Fruit fly (Drosophila melanogaster): ENCODE results near the gene CG13010.

Gene CG13010

dm6 chrX:16683765-16684164, 5.0 kb upstream of the CG13010 start, which contains the start of gene Axs (continued):
- no peak for TF ChIP-seq C15 (GFP tag; IDR thresholded peaks at IDR 0.05)
- no peak for TF ChIP-seq CG30431 (GFP tag; optimal IDR thresholded peaks at IDR 0.05)
- TF ChIP-seq dysf (GFP tag; IDR thresholded peaks at IDR 0.05), result no peak
- TF ChIP-seq schlank (tag; optimal IDR thresholded peaks at IDR 0.05), result no peak
- no peak for TF ChIP-seq exex (tag; optimal IDR thresholded peaks at IDR 0.05)
- peak; percentile 64 for TF ChIP-seq unc-4 (GFP tag; IDR thresholded peaks at IDR 0.05; ENCODE audit: partially characterized antibody)
- no peak for TF ChIP-seq CG7745 (tag; optimal IDR thresholded peaks at IDR 0.05)
- TF ChIP-seq da (GFP tag; optimal IDR thresholded peaks at IDR 0.05), result no peak
- TF ChIP-seq sd (tag; optimal IDR thresholded peaks at IDR 0.05), result peak; percentile 18
- TF ChIP-seq CG12299 (tag; optimal IDR thresholded peaks at IDR 0.05), result no peak
- TF ChIP-seq repo (GFP tag; optimal IDR thresholded peaks at IDR 0.05), result no peak
- no peak for TF ChIP-seq HLH3B (GFP tag; IDR thresholded peaks at IDR 0.05)
- no peak for TF ChIP-seq kah (GFP tag; optimal IDR thresholded peaks at IDR 0.05)
- no peak for TF ChIP-seq disco-r (GFP tag; optimal IDR thresholded peaks at IDR 0.05)
- no peak for TF ChIP-seq Dip2 (GFP tag; IDR thresholded peaks at IDR 0.05)
- TF ChIP-seq pb (GFP tag; optimal IDR thresholded peaks at IDR 0.05), result peak; percentile 37
- TF ChIP-seq Abd-B (GFP tag; optimal IDR thresholded peaks at IDR 0.05), result peak; percentile 4
- TF ChIP-seq hkb (optimal IDR thresholded peaks at IDR 0.05), result no peak
- no peak for TF ChIP-seq hkb (GFP tag; IDR thresholded peaks at IDR 0.05)
- TF ChIP-seq Med (GFP tag), result peak; percentile 89
- no peak for TF ChIP-seq CG1647 (GFP tag; optimal IDR thresholded peaks at IDR 0.05)
- TF ChIP-seq Six4 (GFP tag; optimal IDR thresholded peaks at IDR 0.05), result no peak
- TF ChIP-seq gfzf (GFP tag; optimal IDR thresholded peaks at IDR 0.05), result peak; percentile 36
- TF ChIP-seq scrt (GFP tag; optimal IDR thresholded peaks at IDR 0.05), result peak; percentile 69
- peak; percentile 13 for TF ChIP-seq cg (GFP tag; optimal IDR thresholded peaks at IDR 0.05)
- no peak for TF ChIP-seq CG4617 (GFP tag; optimal IDR thresholded peaks at IDR 0.05; ENCODE audit: borderline replicate concordance)

DNA sequence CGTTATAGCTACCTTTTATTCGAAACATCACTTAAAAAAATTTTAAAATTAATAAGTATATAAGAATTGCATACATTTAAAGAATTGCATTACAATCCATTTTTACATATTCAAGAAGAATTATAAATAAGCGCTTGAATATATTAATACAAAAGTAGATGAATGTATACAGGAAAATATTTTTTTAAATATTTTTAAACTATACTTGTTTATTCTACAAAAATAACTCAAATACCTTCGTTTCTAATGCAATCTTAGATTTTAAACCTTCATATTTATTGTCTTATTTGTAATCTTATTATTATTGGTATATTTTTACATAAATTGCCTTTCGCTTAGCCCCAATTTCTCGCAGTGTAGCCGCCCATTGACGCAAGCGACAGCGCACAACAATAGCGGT, 1.6 kb downstream of the CG13010 start:
- TF ChIP-seq CG1792 (GFP tag; optimal IDR thresholded peaks at IDR 0.05) (no peak), CG11398 (GFP tag; optimal IDR thresholded peaks at IDR 0.05) (no peak), bsh (GFP tag; optimal IDR thresholded peaks at IDR 0.05) (no peak), CG14710 (tag; optimal IDR thresholded peaks at IDR 0.05) (no peak), her (GFP tag; optimal IDR thresholded peaks at IDR 0.05) (no peak), ro (GFP tag; IDR thresholded peaks at IDR 0.05) (no peak), jing (GFP tag; optimal IDR thresholded peaks at IDR 0.05) (no peak), CG11504 (tag; optimal IDR thresholded peaks at IDR 0.05) (peak; percentile 32), Meics (GFP tag; optimal IDR thresholded peaks at IDR 0.05) (no peak), phol (tag; optimal IDR thresholded peaks at IDR 0.05) (peak; percentile 6), grau (tag; optimal IDR thresholded peaks at IDR 0.05) (peak; percentile 20), Pdp1 (GFP tag; optimal IDR thresholded peaks at IDR 0.05) (no peak), fd96Cb (tag; optimal IDR thresholded peaks at IDR 0.05) (no peak), slbo (GFP tag; IDR thresholded peaks at IDR 0.05) (peak; percentile 30; the same call in 1 of the 2 replicates), Hr51 (GFP tag; optimal IDR thresholded peaks at IDR 0.05) (peak in 1 of 2 experiments; percentile 29), Oli (tag; optimal IDR thresholded peaks at IDR 0.05) (peak; percentile 2), CG32532 (GFP tag; IDR thresholded peaks at IDR 0.05) (0 out of 2 replicates have a peak, but pooled peaks have one; percentile 13), gro (GFP tag; optimal IDR thresholded peaks at IDR 0.05) (no peak), CG18262 (tag; optimal IDR thresholded peaks at IDR 0.05) (peak; percentile 16), C15 (GFP tag; IDR thresholded peaks at IDR 0.05) (no peak), gsb (GFP tag; IDR thresholded peaks at IDR 0.05) (no peak), CG16863 (GFP tag; optimal IDR thresholded peaks at IDR 0.05) (no peak), CG7839 (tag; optimal IDR thresholded peaks at IDR 0.05) (peak; percentile 12), CG2712 (tag; optimal IDR thresholded peaks at IDR 0.05) (peak; percentile 13), PHDP (tag; optimal IDR thresholded peaks at IDR 0.05) (peak; percentile 20), Med (GFP tag) (no peak), Hr39 (optimal IDR thresholded peaks at IDR 0.05) (no peak), Max (GFP tag; optimal IDR thresholded peaks at IDR 0.05) (no peak)

All from whole organism, embryonic.